Worm (Caenorhabditis elegans) whole organism, mixed stage, embryonic: ENCODE results near the gene F53C11.5.

ENCODE experiments used
- M03D4.4 ChIP-seq: sonication (generic microtip); optimal IDR thresholded peaks from 2 replicates; lab custom pipeline; 2017; ENCODE audit warnings: mild to moderate bottlenecking, missing genetic modification characterization, missing compliant biosample characterization
- bed-3 ChIP-seq: fragments of 200-800 bp; sonication (Bioruptor generic); optimal IDR thresholded peaks from 3 replicates; lab custom pipeline; 2018; ENCODE audit warnings: mild to moderate bottlenecking, missing genetic modification characterization, moderate library complexity, missing compliant biosample characterization
- blmp-1 ChIP-seq: fragments of 150-350 bp; optimal IDR thresholded peaks from 2 replicates; lab custom pipeline; 2014; ENCODE audit warnings: missing biosample characterization, missing genetic modification characterization
- ceh-39 ChIP-seq: fragments of 150-350 bp; optimal IDR thresholded peaks from 2 replicates; lab custom pipeline; 2014; ENCODE audit warnings: missing biosample characterization, missing genetic modification characterization
- ceh-83 ChIP-seq: fragments of 200-800 bp; sonication (Bioruptor generic); optimal IDR thresholded peaks from 2 replicates; lab custom pipeline; 2018; ENCODE audit warnings: mild to moderate bottlenecking, missing genetic modification characterization, missing compliant biosample characterization
- ces-1 ChIP-seq: fragments of 150-350 bp; optimal IDR thresholded peaks from 2 replicates; lab custom pipeline; 2014; ENCODE audit warnings: missing biosample characterization, missing genetic modification reagents, missing genetic modification characterization
- cnd-1 ChIP-seq: fragments of 200-800 bp; sonication (Bioruptor generic); optimal IDR thresholded peaks from 2 replicates; lab custom pipeline; 2018; ENCODE audit warnings: mild to moderate bottlenecking, missing genetic modification characterization, missing compliant biosample characterization
- elt-3 ChIP-seq: fragments of 150-350 bp; optimal IDR thresholded peaks from 2 replicates; lab custom pipeline; 2014; ENCODE audit warnings: missing biosample characterization, missing genetic modification characterization
- flh-1 ChIP-seq: fragments of 200-800 bp; sonication (Bioruptor generic); optimal IDR thresholded peaks from 2 replicates; lab custom pipeline; 2018; ENCODE audit warnings: mild to moderate bottlenecking, missing genetic modification characterization, moderate library complexity, missing compliant biosample characterization
- ham-2 ChIP-seq: fragments of 200-800 bp; sonication (Bioruptor generic); optimal IDR thresholded peaks from 2 replicates; lab custom pipeline; 2018; ENCODE audit warnings: mild to moderate bottlenecking, missing genetic modification characterization, missing compliant biosample characterization
- hlh-1 ChIP-seq: fragments of 150-350 bp; optimal IDR thresholded peaks from 2 replicates; lab custom pipeline; 2014; ENCODE audit warnings: missing biosample characterization, missing genetic modification reagents, missing genetic modification characterization
- lin-13 ChIP-seq: fragments of 150-350 bp; optimal IDR thresholded peaks from 2 replicates; lab custom pipeline; 2014; ENCODE audit warnings: missing biosample characterization, missing genetic modification characterization
- lin-32 ChIP-seq: fragments of 200-800 bp; sonication (Bioruptor generic); optimal IDR thresholded peaks from 2 replicates; lab custom pipeline; 2018; ENCODE audit warnings: mild to moderate bottlenecking, missing genetic modification characterization, missing compliant biosample characterization
- lsy-2 ChIP-seq: fragments of 150-350 bp; optimal IDR thresholded peaks from 2 replicates; lab custom pipeline; 2014; ENCODE audit warnings: missing biosample characterization, missing genetic modification characterization
- mab-5 ChIP-seq: fragments of 150-350 bp; optimal IDR thresholded peaks from 2 replicates; lab custom pipeline; 2014; ENCODE audit warnings: missing biosample characterization, missing genetic modification characterization
- mep-1 ChIP-seq: fragments of 150-350 bp; optimal IDR thresholded peaks from 2 replicates; lab custom pipeline; 2017; ENCODE audit warnings: missing biosample characterization, missing genetic modification reagents, missing genetic modification characterization, inconsistent platforms
- mls-2 ChIP-seq: sonication (generic microtip); optimal IDR thresholded peaks from 2 replicates; lab custom pipeline; 2016; ENCODE audit warnings: mild to moderate bottlenecking, missing genetic modification characterization, moderate library complexity, missing compliant biosample characterization
- nhr-12 ChIP-seq: fragments of 150-350 bp; optimal IDR thresholded peaks from 2 replicates; lab custom pipeline; 2014; ENCODE audit warnings: missing biosample characterization, missing genetic modification characterization
- nhr-2 ChIP-seq: fragments of 150-350 bp; optimal IDR thresholded peaks from 2 replicates; lab custom pipeline; 2014; ENCODE audit warnings: missing biosample characterization, missing genetic modification characterization
- nhr-237 ChIP-seq: fragments of 150-350 bp; optimal IDR thresholded peaks from 2 replicates; lab custom pipeline; 2014; ENCODE audit warnings: missing biosample characterization, missing genetic modification characterization
- nhr-76 ChIP-seq: sonication (generic microtip); optimal IDR thresholded peaks from 2 replicates; lab custom pipeline; 2017; ENCODE audit warnings: missing biosample characterization, missing genetic modification characterization
- pha-4 ChIP-seq: fragments of 150-350 bp; optimal IDR thresholded peaks from 2 replicates; lab custom pipeline; 2018; ENCODE audit warnings: missing biosample characterization, missing genetic modification reagents, missing genetic modification characterization
- sem-2 ChIP-seq: fragments of 200-800 bp; sonication (Bioruptor generic); optimal IDR thresholded peaks from 2 replicates; lab custom pipeline; 2018; ENCODE audit warnings: mild to moderate bottlenecking, missing genetic modification characterization, missing compliant biosample characterization
- snpc-4 ChIP-seq: fragments of 150-350 bp; optimal IDR thresholded peaks from 2 replicates; lab custom pipeline; 2014; ENCODE audit warnings: missing biosample characterization, missing genetic modification characterization
- sptf-1 ChIP-seq: sonication (generic microtip); optimal IDR thresholded peaks from 2 replicates; lab custom pipeline; 2017; ENCODE audit warnings: mild to moderate bottlenecking, missing genetic modification characterization, moderate library complexity, missing compliant biosample characterization
- tbx-8 ChIP-seq: fragments of 200-800 bp; sonication (Bioruptor generic); optimal IDR thresholded peaks from 2 replicates; lab custom pipeline; 2018; ENCODE audit warnings: mild to moderate bottlenecking, missing genetic modification characterization, moderate library complexity, missing compliant biosample characterization
- unc-120 ChIP-seq: sonication (generic microtip); optimal IDR thresholded peaks from 2 replicates; lab custom pipeline; 2017; ENCODE audit warnings: missing genetic modification characterization, missing compliant biosample characterization; ENCODE audit not compliant: poor library complexity, severe bottlenecking
- unc-39 ChIP-seq: fragments of 150-350 bp; optimal IDR thresholded peaks from 2 replicates; lab custom pipeline; 2014; ENCODE audit warnings: missing biosample characterization, missing genetic modification characterization
- unc-62 ChIP-seq: fragments of 150-350 bp; optimal IDR thresholded peaks from 2 replicates; lab custom pipeline; 2014; ENCODE audit warnings: missing biosample characterization, missing genetic modification reagents, missing genetic modification characterization
- zip-8 ChIP-seq: fragments of 150-350 bp; optimal IDR thresholded peaks from 2 replicates; lab custom pipeline; 2014; ENCODE audit warnings: missing biosample characterization, missing genetic modification characterization
- ztf-11 ChIP-seq: fragments of 150-350 bp; optimal IDR thresholded peaks from 2 replicates; lab custom pipeline; 2014; ENCODE audit warnings: missing biosample characterization, missing genetic modification characterization

Gene F53C11.5

ce11 chrV:13790557-13790956 lies 3.2 kb downstream of the F53C11.5 start:
- TF ChIP-seq lin-32 (no peak), M03D4.4 (tag; lab: Kevin White, UChicago) (no peak), nhr-237 (tag; lab: Kevin White, UChicago) (no peak), mls-2 (no peak), tbx-8 (no peak)

DNA sequence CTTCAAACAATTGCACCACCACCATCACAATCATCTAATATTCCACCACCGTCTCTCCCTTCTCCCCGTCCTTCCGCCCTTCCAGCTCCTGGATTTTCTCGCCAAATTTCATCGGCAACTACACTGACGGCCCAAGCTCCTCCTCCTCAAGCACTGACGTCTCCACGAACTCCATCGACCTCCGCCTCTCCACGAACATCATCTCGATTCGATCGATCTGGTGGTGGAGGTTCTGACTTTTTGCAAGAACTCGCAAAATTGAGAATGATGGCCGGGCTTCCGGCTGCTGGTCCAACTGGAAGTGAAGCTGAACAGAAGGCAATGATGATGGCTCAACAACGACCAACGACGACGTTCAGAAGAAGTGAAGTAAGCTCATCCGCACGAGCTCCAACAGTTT lies 6.7 kb downstream of the F53C11.5 start:
- no peak for TF ChIP-seq bed-3
- no peak for TF ChIP-seq ztf-11
- TF ChIP-seq tbx-8, result no peak
- no peak for TF ChIP-seq zip-8
- no peak for TF ChIP-seq mab-5 (tag; lab: Kevin White, UChicago)
- no peak for TF ChIP-seq lin-13 (tag; lab: Kevin White, UChicago)
- no peak for TF ChIP-seq blmp-1
- TF ChIP-seq nhr-237 (tag; lab: Kevin White, UChicago), result no peak
- no peak for TF ChIP-seq mls-2

- TF ChIP-seq mls-2 (no peak), ces-1 (GFP tag; lab: Kevin White, UChicago) (peak; percentile 18)
These were observed 9.0 kb downstream of the F53C11.5 start, which contains the start of gene twk-32 for ce11 chrV:13796246-13796776. Gene twk-32, plus strand, starts transcription at chrV:13796641.

- no peak for TF ChIP-seq nhr-12 (tag; lab: Kevin White, UChicago)
- no peak for TF ChIP-seq unc-62 (GFP tag; lab: Kevin White, UChicago)
- TF ChIP-seq hlh-1 (tag; lab: Kevin White, UChicago), result no peak
- no peak for TF ChIP-seq sem-2 (GFP tag; lab: Kevin White, UChicago)
- TF ChIP-seq tbx-8, result no peak
- no peak for TF ChIP-seq ces-1 (GFP tag; lab: Kevin White, UChicago)
- no peak for TF ChIP-seq ceh-39
- TF ChIP-seq mep-1 (tag; lab: Kevin White, UChicago), result no peak
- no peak for TF ChIP-seq unc-39
- TF ChIP-seq blmp-1, result no peak
- TF ChIP-seq bed-3, result no peak
- no peak for TF ChIP-seq nhr-2 (tag; lab: Kevin White, UChicago)
- no peak for TF ChIP-seq snpc-4
- TF ChIP-seq pha-4, result no peak
- no peak for TF ChIP-seq cnd-1 (tag; lab: Kevin White, UChicago)
- TF ChIP-seq ham-2, result no peak
- TF ChIP-seq zip-8, result no peak
- TF ChIP-seq ceh-83 (GFP tag; lab: Kevin White, UChicago), result no peak
These were observed 11.8 kb downstream of the F53C11.5 start for ce11 chrV:13799190-13799589.

DNA sequence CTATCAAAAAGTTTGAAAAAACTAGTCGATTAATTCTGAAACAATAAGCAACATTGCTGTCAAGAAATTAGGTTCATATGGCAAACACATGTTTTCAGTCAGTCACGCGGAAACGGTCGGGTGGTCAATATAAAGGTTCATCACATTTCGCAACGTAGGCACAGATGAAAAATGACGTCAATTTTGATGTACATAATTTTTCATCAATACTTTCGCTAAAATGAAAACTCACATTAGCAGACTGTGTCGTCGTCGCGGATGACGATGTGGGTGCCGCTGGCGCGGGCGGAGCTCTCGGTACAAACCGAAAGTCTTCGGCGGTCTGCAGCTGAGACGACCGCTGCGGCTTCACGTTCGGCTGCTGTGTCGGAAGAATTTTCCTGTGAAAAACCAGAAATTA lies 16.6 kb downstream of the F53C11.5 start, which contains the start of gene swan-2:
Gene swan-2, minus strand, starts transcription at position 380 of the 400 bp plus-strand sequence.
- TF ChIP-seq sptf-1 (tag; lab: Kevin White, UChicago), result no peak
- TF ChIP-seq hlh-1 (tag; lab: Kevin White, UChicago), result no peak
- no peak for TF ChIP-seq tbx-8
- no peak for TF ChIP-seq cnd-1 (tag; lab: Kevin White, UChicago)
- TF ChIP-seq mls-2, result no peak
- no peak for TF ChIP-seq nhr-2 (tag; lab: Kevin White, UChicago)
- no peak for TF ChIP-seq ces-1 (GFP tag; lab: Kevin White, UChicago)
- TF ChIP-seq zip-8, result no peak
- TF ChIP-seq, all 35 proteins: peak for 0

- no peak for TF ChIP-seq ces-1 (GFP tag; lab: Kevin White, UChicago)
- TF ChIP-seq elt-3 (tag; lab: Kevin White, UChicago), result no peak
- TF ChIP-seq zip-8, result no peak
- TF ChIP-seq nhr-237 (tag; lab: Kevin White, UChicago), result no peak
- TF ChIP-seq sem-2 (GFP tag; lab: Kevin White, UChicago), result no peak
- TF ChIP-seq snpc-4, result no peak
- peak; percentile 41 for TF ChIP-seq hlh-1 (tag; lab: Kevin White, UChicago)
- no peak for TF ChIP-seq ceh-39
- TF ChIP-seq lin-32, result no peak
- no peak for TF ChIP-seq nhr-76 (tag; lab: Kevin White, UChicago)
- TF ChIP-seq ztf-11, result no peak
- TF ChIP-seq flh-1 (GFP tag; lab: Kevin White, UChicago), result no peak
- no peak for TF ChIP-seq mep-1 (tag; lab: Kevin White, UChicago)
- no peak for TF ChIP-seq blmp-1
- peak; percentile 40 for TF ChIP-seq unc-120 (tag; lab: Kevin White, UChicago)
- TF ChIP-seq pha-4, result no peak
- TF ChIP-seq lsy-2 (tag; lab: Kevin White, UChicago), result no peak
These were observed 19.9 kb downstream of the F53C11.5 start, which contains the start of gene swan-1 for ce11 chrV:13807232-13807631. Gene swan-1, minus strand, starts transcription at chrV:13807237.
